Fruit fly (Drosophila melanogaster) whole organism: ENCODE data around the gene CG5191.

Experiments
- CG8478 ChIP-seq: fragments of >200 bp; optimal IDR thresholded peaks from 2 replicates; lab custom pipeline; 2018; ENCODE audit warnings: inconsistent platforms
- Dll ChIP-seq: fragments of >200 bp; optimal IDR thresholded peaks from 2 replicates; lab custom pipeline; 2017
- EcR ChIP-seq, 2 experiments: fragments of >200 bp; optimal IDR thresholded peaks; 2 replicates each; lab custom pipeline; 2017; ENCODE audit warnings: missing biosample characterization in 2 of 2, missing genetic modification characterization in 2 of 2, missing genetic modification reagents in 2 of 2
- pan ChIP-seq: fragments of >200 bp; optimal IDR thresholded peaks from 2 replicates; lab custom pipeline; 2017
- psq ChIP-seq: fragments of >200 bp; optimal IDR thresholded peaks from 2 replicates; lab custom pipeline; 2017
- usp ChIP-seq: fragments of >200 bp; optimal IDR thresholded peaks from 2 replicates; lab custom pipeline; 2017; ENCODE audit warnings: missing biosample characterization, missing genetic modification characterization, mixed read lengths

Gene CG5191

dm6 chr3R:20549017-20549854 is 11.4 kb upstream of the CG5191 start:
- no peak for TF ChIP-seq EcR (GFP tag; optimal IDR thresholded peaks at IDR 0.05; lab: Kevin White, UChicago)
- no peak for TF ChIP-seq CG8478
- no peak for TF ChIP-seq usp (GFP tag; lab: Kevin White, UChicago)
- TF ChIP-seq pan (lab: Kevin White, UChicago) = no peak
- no peak for TF ChIP-seq Dll (lab: Kevin White, UChicago)
- no peak for TF ChIP-seq psq (lab: Kevin White, UChicago)

dm6 chr3R:20549855-20550603 is 10.6 kb upstream of the CG5191 start:
- no peak for TF ChIP-seq CG8478
- TF ChIP-seq Dll (lab: Kevin White, UChicago) = no peak
- no peak for TF ChIP-seq usp (GFP tag; lab: Kevin White, UChicago)
- TF ChIP-seq pan (lab: Kevin White, UChicago) = no peak
- no peak for TF ChIP-seq EcR (GFP tag; optimal IDR thresholded peaks at IDR 0.05; lab: Kevin White, UChicago)
- no peak for TF ChIP-seq psq (lab: Kevin White, UChicago)

dm6 chr3R:20550632-20551486 is 9.8 kb upstream of the CG5191 start:
- TF ChIP-seq pan (lab: Kevin White, UChicago) (no peak), CG8478 (no peak), Dll (lab: Kevin White, UChicago) (no peak), EcR (GFP tag; optimal IDR thresholded peaks at IDR 0.05; lab: Kevin White, UChicago) (no peak), usp (GFP tag; lab: Kevin White, UChicago) (no peak), psq (lab: Kevin White, UChicago) (no peak)

dm6 chr3R:20551487-20552079 is 9.1 kb upstream of the CG5191 start:
- TF ChIP-seq usp (GFP tag; lab: Kevin White, UChicago) (no peak), psq (lab: Kevin White, UChicago) (no peak), pan (lab: Kevin White, UChicago) (no peak), Dll (lab: Kevin White, UChicago) (no peak), EcR (GFP tag; optimal IDR thresholded peaks at IDR 0.05; lab: Kevin White, UChicago) (no peak), CG8478 (no peak)

- no peak for TF ChIP-seq usp (GFP tag; lab: Kevin White, UChicago)
- TF ChIP-seq Dll (lab: Kevin White, UChicago) = no peak
- no peak for TF ChIP-seq pan (lab: Kevin White, UChicago)
- no peak for TF ChIP-seq CG8478
- no peak for TF ChIP-seq psq (lab: Kevin White, UChicago)
- no peak for TF ChIP-seq EcR (GFP tag; optimal IDR thresholded peaks at IDR 0.05; lab: Kevin White, UChicago)
Observed at dm6 chr3R:20552093-20552492, 8.6 kb upstream of the CG5191 start, which contains the start of gene Stat92E. TSS of gene Stat92E (minus strand) at chr3R:20552311.

dm6 chr3R:20554300-20554699 is 6.4 kb upstream of the CG5191 start, which contains the start of gene att-ORFB:
TSS of gene att-ORFB (minus strand) at chr3R:20554400.
- TF ChIP-seq psq (lab: Kevin White, UChicago) (no peak), usp (GFP tag; lab: Kevin White, UChicago) (no peak), EcR (GFP tag; optimal IDR thresholded peaks at IDR 0.05; lab: Kevin White, UChicago) (no peak), Dll (lab: Kevin White, UChicago) (no peak), pan (lab: Kevin White, UChicago) (no peak), CG8478 (no peak)

dm6 chr3R:20555023-20555422 is 5.6 kb upstream of the CG5191 start:
- no peak for TF ChIP-seq pan (lab: Kevin White, UChicago)
- TF ChIP-seq psq (lab: Kevin White, UChicago) = no peak
- no peak for TF ChIP-seq CG8478
- TF ChIP-seq usp (GFP tag; lab: Kevin White, UChicago) = no peak
- no peak for TF ChIP-seq EcR (GFP tag; optimal IDR thresholded peaks at IDR 0.05; lab: Kevin White, UChicago)
- TF ChIP-seq Dll (lab: Kevin White, UChicago) = no peak

- peak; percentile 47 for TF ChIP-seq Dll (lab: Kevin White, UChicago)
- no peak for TF ChIP-seq pan (lab: Kevin White, UChicago)
Observed at dm6 chr3R:20555720-20556280, 4.9 kb upstream of the CG5191 start.

dm6 chr3R:20556281-20557113 is 4.2 kb upstream of the CG5191 start:
- TF ChIP-seq usp (GFP tag; lab: Kevin White, UChicago) (no peak), psq (lab: Kevin White, UChicago) (no peak), EcR (GFP tag; optimal IDR thresholded peaks at IDR 0.05; lab: Kevin White, UChicago) (no peak), CG8478 (no peak), Dll (lab: Kevin White, UChicago) (no peak), pan (lab: Kevin White, UChicago) (no peak)

- TF ChIP-seq CG8478 = no peak
Observed at dm6 chr3R:20557114-20557414, 3.6 kb upstream of the CG5191 start.
